Fruit fly (Drosophila melanogaster): ENCODE results near the gene CG4645.

DNA sequence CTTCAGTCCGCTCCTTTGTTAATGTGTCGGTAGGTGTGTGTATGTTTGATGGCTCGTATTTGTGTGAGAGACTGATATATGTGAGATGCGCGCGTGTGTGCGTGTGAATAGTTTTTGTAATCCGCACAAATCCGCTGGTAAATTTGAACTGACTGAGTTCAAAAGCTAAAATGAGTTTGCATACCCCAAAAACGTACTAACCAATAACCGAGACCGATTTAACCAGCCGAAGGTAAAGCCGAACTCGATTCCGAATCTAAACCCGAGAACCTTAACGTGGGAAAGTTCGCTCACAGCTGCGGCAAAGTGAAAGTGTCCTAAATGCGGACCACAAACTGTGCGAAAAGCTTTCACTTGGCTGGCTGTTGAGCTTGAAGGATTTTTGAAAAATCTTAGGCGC lies 41.1 kb upstream of the CG4645 start:
- TF ChIP-seq usp (GFP tag; optimal IDR thresholded peaks at IDR 0.05) (no peak), psq (optimal IDR thresholded peaks at IDR 0.05) (no peak)
